Worm (Caenorhabditis elegans) whole organism, young adult: ENCODE data around the gene ima-1.

ENCODE experiments used
- B0336.3 ChIP-seq: fragments of 200-800 bp; sonication (Bioruptor generic); IDR thresholded peaks from 2 replicates; pipeline ENCODE4 v1.3.6; 2022; ENCODE audit warnings: missing genetic modification characterization, missing compliant biosample characterization
- D2030.7 ChIP-seq: fragments of 200-800 bp; sonication (Bioruptor generic); IDR thresholded peaks from 2 replicates; pipeline ENCODE4 v1.3.6; 2022; ENCODE audit warnings: missing genetic modification reagents, missing genetic modification characterization, missing compliant biosample characterization
- F33H1.4 ChIP-seq: fragments of 200-800 bp; sonication (Bioruptor generic); IDR thresholded peaks from 2 replicates; pipeline ENCODE4 v1.3.6; 2022; ENCODE audit warnings: missing genetic modification reagents, missing genetic modification characterization, missing compliant biosample characterization
- F55B11.4 ChIP-seq: sonication (generic microtip); optimal IDR thresholded peaks from 2 replicates; lab custom pipeline; 2016; ENCODE audit warnings: missing compliant biosample characterization, missing genetic modification characterization, borderline replicate concordance; ENCODE audit not compliant: insufficient read depth
- K12H6.12 ChIP-seq: fragments of 200-800 bp; sonication (Bioruptor generic); optimal IDR thresholded peaks from 2 replicates; lab custom pipeline; 2018; ENCODE audit warnings: mild to moderate bottlenecking, missing genetic modification characterization, missing compliant biosample characterization
- Y67H2A.10 ChIP-seq: fragments of 200-800 bp; sonication (Bioruptor generic); conservative IDR thresholded peaks from 2 replicates; pipeline ENCODE4 v1.3.6; 2022; ENCODE audit warnings: missing genetic modification reagents, missing genetic modification characterization, missing compliant biosample characterization
- ZK185.1 ChIP-seq: sonication (generic microtip); optimal IDR thresholded peaks from 2 replicates; lab custom pipeline; 2016; ENCODE audit warnings: mild to moderate bottlenecking, missing genetic modification characterization, missing compliant biosample characterization; ENCODE audit not compliant: poor library complexity, severe bottlenecking
- akir-1 ChIP-seq: fragments of 200-800 bp; sonication (Bioruptor generic); optimal IDR thresholded peaks from 2 replicates; lab custom pipeline; 2018; ENCODE audit warnings: mild to moderate bottlenecking, missing genetic modification characterization, moderate library complexity, missing compliant biosample characterization
- athp-1 ChIP-seq: sonication (generic microtip); optimal IDR thresholded peaks from 2 replicates; lab custom pipeline; 2017; ENCODE audit warnings: mild to moderate bottlenecking, missing genetic modification characterization, missing compliant biosample characterization
- attf-3 ChIP-seq: fragments of 200-800 bp; sonication (Bioruptor generic); conservative IDR thresholded peaks from 2 replicates; pipeline ENCODE4 v1.3.6; 2022; ENCODE audit warnings: missing genetic modification reagents, missing genetic modification characterization, missing compliant biosample characterization
- ccch-3 ChIP-seq: fragments of 200-800 bp; sonication (Bioruptor generic); optimal IDR thresholded peaks from 2 replicates; lab custom pipeline; 2018; ENCODE audit warnings: mild to moderate bottlenecking, missing genetic modification characterization, missing compliant biosample characterization
- ceh-40 ChIP-seq: fragments of 200-800 bp; sonication (Bioruptor generic); IDR thresholded peaks from 2 replicates; pipeline ENCODE4 v1.3.6; 2022; ENCODE audit warnings: missing genetic modification characterization, missing compliant biosample characterization
- ceh-91 ChIP-seq: fragments of 200-800 bp; sonication (Bioruptor generic); IDR thresholded peaks from 2 replicates; pipeline ENCODE4 v1.3.6; 2022; ENCODE audit warnings: missing genetic modification reagents, missing genetic modification characterization, missing compliant biosample characterization
- egl-18 ChIP-seq: fragments of 200-800 bp; sonication (Bioruptor generic); IDR thresholded peaks from 2 replicates; pipeline ENCODE4 v1.3.6; 2022; ENCODE audit warnings: missing genetic modification reagents, missing genetic modification characterization, missing compliant biosample characterization
- egl-44 ChIP-seq: fragments of 200-800 bp; sonication (Bioruptor generic); IDR thresholded peaks from 2 replicates; pipeline ENCODE4 v1.3.6; 2022; ENCODE audit warnings: missing genetic modification reagents, missing genetic modification characterization, missing compliant biosample characterization
- him-1 ChIP-seq: sonication (generic microtip); optimal IDR thresholded peaks from 2 replicates; lab custom pipeline; 2016; ENCODE audit warnings: missing genotype, missing genetic modification reagents, missing genetic modification characterization, missing compliant biosample characterization
- hmg-20 ChIP-seq: fragments of 200-800 bp; sonication (Bioruptor generic); IDR thresholded peaks from 2 replicates; pipeline ENCODE4 v1.3.6; 2022; ENCODE audit warnings: missing genetic modification reagents, missing genetic modification characterization, missing compliant biosample characterization
- hrde-1 ChIP-seq: sonication (generic microtip); optimal IDR thresholded peaks from 2 replicates; lab custom pipeline; 2016; ENCODE audit warnings: missing genetic modification characterization, mild to moderate bottlenecking, missing compliant biosample characterization, moderate library complexity, missing genotype, missing genetic modification reagents, borderline replicate concordance
- hsf-1 ChIP-seq: fragments of 200-800 bp; sonication (Bioruptor generic); IDR thresholded peaks from 2 replicates; pipeline ENCODE4 v1.3.6; 2022; ENCODE audit warnings: missing genetic modification reagents, missing genetic modification characterization, missing compliant biosample characterization
- let-526 ChIP-seq: fragments of 200-800 bp; sonication (Bioruptor generic); IDR thresholded peaks from 2 replicates; pipeline ENCODE4 v1.3.6; 2022; ENCODE audit warnings: missing genetic modification reagents, missing genetic modification characterization, missing compliant biosample characterization
- lin-26 ChIP-seq: fragments of 200-800 bp; sonication (Bioruptor generic); IDR thresholded peaks from 2 replicates; pipeline ENCODE4 v1.3.6; 2022; ENCODE audit warnings: missing genetic modification reagents, missing genetic modification characterization, missing compliant biosample characterization
- lin-40 ChIP-seq: sonication (generic microtip); optimal IDR thresholded peaks from 2 replicates; lab custom pipeline; 2016; ENCODE audit warnings: missing genetic modification characterization, mild to moderate bottlenecking, missing compliant biosample characterization, missing genotype, missing genetic modification reagents
- lin-54 ChIP-seq: fragments of 200-800 bp; sonication (Bioruptor generic); optimal IDR thresholded peaks from 2 replicates; lab custom pipeline; 2018; ENCODE audit warnings: mild to moderate bottlenecking, missing genetic modification characterization, missing compliant biosample characterization
- madf-10 ChIP-seq: sonication (generic microtip); optimal IDR thresholded peaks from 2 replicates; lab custom pipeline; 2016; ENCODE audit warnings: mild to moderate bottlenecking, missing genetic modification characterization, missing compliant biosample characterization
- mcd-1 ChIP-seq: fragments of 200-800 bp; sonication (Bioruptor generic); IDR thresholded peaks from 2 replicates; pipeline ENCODE4 v1.3.6; 2022; ENCODE audit warnings: missing genetic modification reagents, missing genetic modification characterization, missing compliant biosample characterization
- mes-4 ChIP-seq: sonication (generic microtip); optimal IDR thresholded peaks from 2 replicates; lab custom pipeline; 2016; ENCODE audit warnings: missing genotype, missing genetic modification characterization, missing compliant biosample characterization
- mxl-1 ChIP-seq: sonication (generic microtip); optimal IDR thresholded peaks from 2 replicates; lab custom pipeline; 2016; ENCODE audit warnings: missing genetic modification characterization, missing compliant biosample characterization
- nfya-1 ChIP-seq: sonication (generic microtip); optimal IDR thresholded peaks from 2 replicates; lab custom pipeline; 2017; ENCODE audit warnings: antibody characterized with exemption, missing compliant biosample characterization, missing genetic modification characterization, borderline replicate concordance; ENCODE audit not compliant: insufficient read depth
- nhr-120 ChIP-seq: fragments of 200-800 bp; sonication (Bioruptor generic); IDR thresholded peaks from 2 replicates; pipeline ENCODE4 v1.3.6; 2022; ENCODE audit warnings: missing genetic modification characterization, missing compliant biosample characterization
- pbrm-1 ChIP-seq: fragments of 200-800 bp; sonication (Bioruptor generic); IDR thresholded peaks from 2 replicates; pipeline ENCODE4 v1.3.6; 2022; ENCODE audit warnings: missing genetic modification reagents, missing genetic modification characterization, missing compliant biosample characterization
- rcor-1 ChIP-seq: fragments of 200-800 bp; sonication (Bioruptor generic); IDR thresholded peaks from 2 replicates; pipeline ENCODE4 v1.3.6; 2022; ENCODE audit warnings: missing genetic modification reagents, missing genetic modification characterization, missing compliant biosample characterization
- snpc-1.1 ChIP-seq: sonication (generic microtip); optimal IDR thresholded peaks from 2 replicates; lab custom pipeline; 2017; ENCODE audit warnings: missing genetic modification characterization, mild to moderate bottlenecking, missing compliant biosample characterization, antibody characterized with exemption, moderate library complexity, missing genotype, missing genetic modification reagents; ENCODE audit not compliant: insufficient read depth
- tbp1 ChIP-seq: fragments of 200-800 bp; sonication (Bioruptor generic); optimal IDR thresholded peaks from 2 replicates; lab custom pipeline; 2018; ENCODE audit warnings: mild to moderate bottlenecking, missing genetic modification characterization, missing compliant biosample characterization
- zfh-2 ChIP-seq: fragments of 200-800 bp; sonication (Bioruptor generic); conservative IDR thresholded peaks from 2 replicates; pipeline ENCODE4 v1.3.6; 2022; ENCODE audit warnings: missing genetic modification reagents, missing genetic modification characterization, missing compliant biosample characterization
- ztf-18 ChIP-seq: sonication (generic microtip); optimal IDR thresholded peaks from 2 replicates; lab custom pipeline; 2016; ENCODE audit warnings: missing genotype, mild to moderate bottlenecking, missing genetic modification characterization, missing compliant biosample characterization
- ztf-22 ChIP-seq: fragments of 200-800 bp; sonication (Bioruptor generic); optimal IDR thresholded peaks from 2 replicates; lab custom pipeline; 2018; ENCODE audit warnings: mild to moderate bottlenecking, missing genetic modification characterization, moderate library complexity, missing compliant biosample characterization
- ztf-26 ChIP-seq: sonication (generic microtip); optimal IDR thresholded peaks from 2 replicates; lab custom pipeline; 2017; ENCODE audit warnings: missing genetic modification characterization, missing compliant biosample characterization
- ztf-3 ChIP-seq: fragments of 200-800 bp; sonication (Bioruptor generic); optimal IDR thresholded peaks from 2 replicates; lab custom pipeline; 2018; ENCODE audit warnings: mild to moderate bottlenecking, missing genetic modification characterization, missing compliant biosample characterization

ima-1 gene

ce11 chrV:11217394-11217793, 22.1 kb upstream of the ima-1 start, which contains the start of gene cyp-29A2:
Gene cyp-29A2 (plus strand): TSS chrV:11217583.
- no peak for TF ChIP-seq F33H1.4 (GFP tag; lab: Robert Waterston, UW)
- no peak for TF ChIP-seq hsf-1 (GFP tag; lab: Robert Waterston, UW)
- TF ChIP-seq egl-44: no peak
- TF ChIP-seq rcor-1 (GFP tag; lab: Robert Waterston, UW): no peak
- TF ChIP-seq K12H6.12 (tag; lab: Kevin White, UChicago): no peak
- TF ChIP-seq Y67H2A.10 (GFP tag; lab: Robert Waterston, UW): no peak
- TF ChIP-seq ztf-18 (tag; lab: Kevin White, UChicago): no peak
- no peak for TF ChIP-seq akir-1 (GFP tag; lab: Kevin White, UChicago)
- no peak for TF ChIP-seq lin-26 (GFP tag; lab: Robert Waterston, UW)
- no peak for TF ChIP-seq nfya-1 (tag; lab: Kevin White, UChicago)
- TF ChIP-seq D2030.7 (GFP tag; lab: Robert Waterston, UW): no peak
- no peak for TF ChIP-seq ZK185.1
- no peak for TF ChIP-seq ztf-3 (GFP tag; lab: Kevin White, UChicago)
- no peak for TF ChIP-seq ceh-91 (GFP tag; lab: Robert Waterston, UW)
- TF ChIP-seq mes-4 (tag; lab: Kevin White, UChicago): no peak
- no peak for TF ChIP-seq ccch-3 (GFP tag; lab: Kevin White, UChicago)
- TF ChIP-seq lin-54 (GFP tag; lab: Kevin White, UChicago): no peak
- no peak for TF ChIP-seq nhr-120
- TF ChIP-seq F55B11.4 (tag; lab: Kevin White, UChicago): no peak
- no peak for TF ChIP-seq egl-18 (GFP tag; lab: Robert Waterston, UW)

- TF ChIP-seq him-1 (tag; lab: Kevin White, UChicago): no peak
- TF ChIP-seq attf-3: no peak
- no peak for TF ChIP-seq hmg-20
- TF ChIP-seq zfh-2 (GFP tag; lab: Robert Waterston, UW): no peak
- TF ChIP-seq lin-40 (tag; lab: Kevin White, UChicago): no peak
- no peak for TF ChIP-seq egl-18 (GFP tag; lab: Robert Waterston, UW)
- no peak for TF ChIP-seq madf-10
- no peak for TF ChIP-seq mcd-1 (GFP tag; lab: Robert Waterston, UW)
- no peak for TF ChIP-seq ceh-40 (GFP tag; lab: Robert Waterston, UW)
- TF ChIP-seq mxl-1 (tag; lab: Kevin White, UChicago): no peak
Observed at ce11 chrV:11220415-11220814, 19.1 kb upstream of the ima-1 start.

- no peak for TF ChIP-seq snpc-1.1
- TF ChIP-seq ztf-26: no peak
- TF ChIP-seq B0336.3 (GFP tag; lab: Robert Waterston, UW): no peak
- TF ChIP-seq let-526 (GFP tag; lab: Robert Waterston, UW): no peak
Observed at ce11 chrV:11220936-11221335, 18.5 kb upstream of the ima-1 start, which contains the start of gene T19B10.2. Gene T19B10.2 (plus strand): TSS chrV:11221302.

- no peak for TF ChIP-seq tbp1
- TF ChIP-seq pbrm-1 (GFP tag; lab: Robert Waterston, UW): no peak
- TF ChIP-seq nfya-1 (tag; lab: Kevin White, UChicago): no peak
- TF ChIP-seq ztf-3 (GFP tag; lab: Kevin White, UChicago): no peak
- TF ChIP-seq athp-1 (tag; lab: Kevin White, UChicago): no peak
- TF ChIP-seq hrde-1 (tag; lab: Kevin White, UChicago): no peak
- TF ChIP-seq ztf-22 (GFP tag; lab: Kevin White, UChicago): no peak
Observed at ce11 chrV:11223698-11224097, 15.8 kb upstream of the ima-1 start.
